Worm (Caenorhabditis elegans) whole organism, mixed stage, embryonic: ENCODE data around the gene Y62H9A.14.

ENCODE experiments used
- mep-1 ChIP-seq: fragments of 150-350 bp; optimal IDR thresholded peaks from 2 replicates; lab custom pipeline; 2017; ENCODE audit warnings: missing biosample characterization, missing genetic modification reagents, missing genetic modification characterization, inconsistent platforms
- mls-2 ChIP-seq: sonication (generic microtip); optimal IDR thresholded peaks from 2 replicates; lab custom pipeline; 2016; ENCODE audit warnings: mild to moderate bottlenecking, missing genetic modification characterization, moderate library complexity, missing compliant biosample characterization
- nhr-28 ChIP-seq: fragments of 150-350 bp; optimal IDR thresholded peaks from 2 replicates; lab custom pipeline; 2014; ENCODE audit warnings: missing biosample characterization, missing genetic modification characterization
- nhr-76 ChIP-seq: sonication (generic microtip); optimal IDR thresholded peaks from 2 replicates; lab custom pipeline; 2017; ENCODE audit warnings: missing biosample characterization, missing genetic modification characterization
- pha-4 ChIP-seq: fragments of 150-350 bp; optimal IDR thresholded peaks from 2 replicates; lab custom pipeline; 2018; ENCODE audit warnings: missing biosample characterization, missing genetic modification reagents, missing genetic modification characterization

DNA sequence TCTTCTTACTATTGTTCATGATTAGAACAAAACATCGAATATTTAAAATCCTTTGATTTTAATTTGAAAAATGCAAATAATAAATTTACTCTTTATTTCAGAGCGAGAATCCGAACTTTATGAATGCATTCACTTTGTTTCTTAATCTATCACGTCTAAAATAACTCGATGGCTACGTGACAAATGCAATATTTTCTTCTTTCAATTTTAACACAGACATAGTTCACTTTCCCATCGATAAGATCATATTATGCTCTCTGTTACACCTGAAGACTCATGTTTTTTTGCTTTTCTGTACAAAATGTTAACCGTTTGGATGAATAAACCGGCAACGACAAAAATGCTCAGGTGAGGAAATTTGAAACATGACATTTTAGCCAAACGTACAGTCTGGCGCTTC lies 48.5 kb downstream of the Y62H9A.14 start:
- TF ChIP-seq pha-4 (tag; lab: Kevin White, UChicago) (no peak), mls-2 (no peak), mep-1 (no peak), nhr-28 (tag; lab: Kevin White, UChicago) (no peak), nhr-76 (tag; lab: Kevin White, UChicago) (no peak)
